Worm (Caenorhabditis elegans): Measurements from ENCODE around the gene pdfr-1.
A peak's percentile ranks its signal among the peaks of the same experiment; 100 is the strongest.

ce11 chrIII:6608101-6608672 is 43.7 kb downstream of the pdfr-1 start, which contains the start of the genes mdh-2 and F20H11.4:
- TF ChIP-seq tlf-1 (GFP tag; optimal IDR thresholded peaks at IDR 0.05) (peak; percentile 37), lag-1 (GFP tag; IDR thresholded peaks at IDR 0.05) (no peak), hmg-20 (GFP tag; IDR thresholded peaks at IDR 0.05) (no peak), pha-4 (tag; optimal IDR thresholded peaks at IDR 0.05) (no peak)

Data from whole organism, young adult.